Worm (Caenorhabditis elegans) whole organism, young adult: ENCODE measurements around the gene cpar-1.
A peak's percentile ranks its signal among the peaks of the same experiment; 100 is the strongest.

Source experiments
- F55B11.4 ChIP-seq: sonication (generic microtip); optimal IDR thresholded peaks from 2 replicates; lab custom pipeline; 2016; ENCODE audit warnings: missing compliant biosample characterization, missing genetic modification characterization, borderline replicate concordance; ENCODE audit not compliant: insufficient read depth
- K11D2.4 ChIP-seq: fragments of 200-800 bp; sonication (Bioruptor generic); IDR thresholded peaks from 2 replicates; pipeline ENCODE4 v1.3.6; 2022; ENCODE audit warnings: missing genetic modification reagents, missing genetic modification characterization, missing compliant biosample characterization
- Y56A3A.18 ChIP-seq: fragments of 200-800 bp; sonication (Bioruptor generic); IDR thresholded peaks from 2 replicates; pipeline ENCODE4 v1.3.6; 2022; ENCODE audit warnings: missing genetic modification reagents, missing genetic modification characterization, missing compliant biosample characterization
- Y95B8A.8 ChIP-seq: fragments of 200-800 bp; sonication (Bioruptor generic); IDR thresholded peaks from 2 replicates; pipeline ENCODE4 v1.3.6; 2022; ENCODE audit warnings: missing genetic modification reagents, missing genetic modification characterization, missing compliant biosample characterization
- aptf-2 ChIP-seq: fragments of 200-800 bp; sonication (Bioruptor generic); conservative IDR thresholded peaks from 2 replicates; pipeline ENCODE4 v1.3.6; 2022; ENCODE audit warnings: missing genetic modification reagents, missing genetic modification characterization, missing compliant biosample characterization
- attf-3 ChIP-seq: fragments of 200-800 bp; sonication (Bioruptor generic); conservative IDR thresholded peaks from 2 replicates; pipeline ENCODE4 v1.3.6; 2022; ENCODE audit warnings: missing genetic modification reagents, missing genetic modification characterization, missing compliant biosample characterization
- attf-6 ChIP-seq: fragments of 200-800 bp; sonication (Bioruptor generic); IDR thresholded peaks from 2 replicates; pipeline ENCODE4 v1.3.6; 2022; ENCODE audit warnings: missing genetic modification reagents, missing genetic modification characterization, missing compliant biosample characterization
- cebp-1 ChIP-seq, 2 experiments: fragments of 200-800 bp in 1 of 2; sonication (Bioruptor generic) in 1 of 2; sonication (generic microtip) in 1 of 2; IDR thresholded peaks in 1 of 2; optimal IDR thresholded peaks in 1 of 2; 2 replicates each; pipeline versions ENCODE4 v1.3.6 to Lab custom; 2017 to 2022; ENCODE audit warnings: missing compliant biosample characterization in 2 of 2, missing genetic modification characterization in 2 of 2, mild to moderate bottlenecking in 1 of 2, missing genetic modification reagents in 1 of 2, moderate library complexity in 1 of 2
- ceh-100 ChIP-seq: fragments of 200-800 bp; sonication (Bioruptor generic); IDR thresholded peaks from 2 replicates; pipeline ENCODE4 v1.3.6; 2022; ENCODE audit warnings: missing genetic modification reagents, missing genetic modification characterization, missing compliant biosample characterization
- ceh-40 ChIP-seq: fragments of 200-800 bp; sonication (Bioruptor generic); IDR thresholded peaks from 2 replicates; pipeline ENCODE4 v1.3.6; 2022; ENCODE audit warnings: missing genetic modification characterization, missing compliant biosample characterization
- ceh-91 ChIP-seq: fragments of 200-800 bp; sonication (Bioruptor generic); IDR thresholded peaks from 2 replicates; pipeline ENCODE4 v1.3.6; 2022; ENCODE audit warnings: missing genetic modification reagents, missing genetic modification characterization, missing compliant biosample characterization
- dox-1 ChIP-seq: fragments of 200-800 bp; sonication (Bioruptor generic); IDR thresholded peaks from 2 replicates; pipeline ENCODE4 v1.3.6; 2022; ENCODE audit warnings: missing genetic modification reagents, missing genetic modification characterization, missing compliant biosample characterization
- egrh-3 ChIP-seq: fragments of 200-800 bp; sonication (Bioruptor generic); IDR thresholded peaks from 2 replicates; pipeline ENCODE4 v1.3.6; 2022; ENCODE audit warnings: missing genetic modification reagents, missing genetic modification characterization, missing compliant biosample characterization
- ets-4 ChIP-seq: fragments of 200-800 bp; sonication (Bioruptor generic); optimal IDR thresholded peaks from 2 replicates; lab custom pipeline; 2018; ENCODE audit warnings: mild to moderate bottlenecking, missing genetic modification characterization, missing compliant biosample characterization
- hrde-1 ChIP-seq: sonication (generic microtip); optimal IDR thresholded peaks from 2 replicates; lab custom pipeline; 2016; ENCODE audit warnings: missing genetic modification characterization, mild to moderate bottlenecking, missing compliant biosample characterization, moderate library complexity, missing genotype, missing genetic modification reagents, borderline replicate concordance
- let-607 ChIP-seq, 2 experiments: fragments of 200-800 bp in 1 of 2; sonication (Bioruptor generic) in 1 of 2; sonication (generic microtip) in 1 of 2; optimal IDR thresholded peaks; 2 replicates each; lab custom pipeline; 2016 to 2018; ENCODE audit warnings: mild to moderate bottlenecking in 2 of 2, missing compliant biosample characterization in 2 of 2, missing genetic modification characterization in 2 of 2, moderate library complexity in 2 of 2, missing genotype in 1 of 2
- lin-26 ChIP-seq: fragments of 200-800 bp; sonication (Bioruptor generic); IDR thresholded peaks from 2 replicates; pipeline ENCODE4 v1.3.6; 2022; ENCODE audit warnings: missing genetic modification reagents, missing genetic modification characterization, missing compliant biosample characterization
- lin-54 ChIP-seq: fragments of 200-800 bp; sonication (Bioruptor generic); optimal IDR thresholded peaks from 2 replicates; lab custom pipeline; 2018; ENCODE audit warnings: mild to moderate bottlenecking, missing genetic modification characterization, missing compliant biosample characterization
- lsl-1 ChIP-seq: fragments of 200-800 bp; sonication (Bioruptor generic); optimal IDR thresholded peaks from 2 replicates; lab custom pipeline; 2018; ENCODE audit warnings: mild to moderate bottlenecking, missing genetic modification characterization, moderate library complexity, missing compliant biosample characterization
- madf-10 ChIP-seq: sonication (generic microtip); optimal IDR thresholded peaks from 2 replicates; lab custom pipeline; 2016; ENCODE audit warnings: mild to moderate bottlenecking, missing genetic modification characterization, missing compliant biosample characterization
- madf-6 ChIP-seq: fragments of 200-800 bp; sonication (Bioruptor generic); IDR thresholded peaks from 2 replicates; pipeline ENCODE4 v1.3.6; 2022; ENCODE audit warnings: missing genetic modification reagents, missing genetic modification characterization, missing compliant biosample characterization
- mcd-1 ChIP-seq: fragments of 200-800 bp; sonication (Bioruptor generic); IDR thresholded peaks from 2 replicates; pipeline ENCODE4 v1.3.6; 2022; ENCODE audit warnings: missing genetic modification reagents, missing genetic modification characterization, missing compliant biosample characterization
- nfya-1 ChIP-seq: sonication (generic microtip); optimal IDR thresholded peaks from 2 replicates; lab custom pipeline; 2017; ENCODE audit warnings: antibody characterized with exemption, missing compliant biosample characterization, missing genetic modification characterization, borderline replicate concordance; ENCODE audit not compliant: insufficient read depth
- nhr-80 ChIP-seq: sonication (generic microtip); optimal IDR thresholded peaks from 2 replicates; lab custom pipeline; 2016; ENCODE audit warnings: missing genetic modification characterization, missing compliant biosample characterization
- rpc-1 ChIP-seq, 2 experiments: fragments of 150-350 bp in 1 of 2; sonication (generic microtip) in 1 of 2; optimal IDR thresholded peaks; 2 replicates each; lab custom pipeline; 2014 to 2018; ENCODE audit warnings: missing biosample characterization in 1 of 2, missing genetic modification characterization in 1 of 2, missing genetic modification reagents in 1 of 2, missing genotype in 1 of 2
- sdz-38 ChIP-seq: sonication (generic microtip); optimal IDR thresholded peaks from 2 replicates; lab custom pipeline; 2016; ENCODE audit warnings: missing genotype, missing genetic modification characterization, missing compliant biosample characterization
- sea-2 ChIP-seq: fragments of 200-800 bp; sonication (Bioruptor generic); IDR thresholded peaks from 2 replicates; pipeline ENCODE4 v1.3.6; 2022; ENCODE audit warnings: missing genetic modification characterization, missing compliant biosample characterization
- snpc-1.1 ChIP-seq: sonication (generic microtip); optimal IDR thresholded peaks from 2 replicates; lab custom pipeline; 2017; ENCODE audit warnings: missing genetic modification characterization, mild to moderate bottlenecking, missing compliant biosample characterization, antibody characterized with exemption, moderate library complexity, missing genotype, missing genetic modification reagents; ENCODE audit not compliant: insufficient read depth
- snpc-3.4 ChIP-seq: sonication (generic microtip); optimal IDR thresholded peaks from 2 replicates; lab custom pipeline; 2017; ENCODE audit warnings: missing genetic modification characterization, mild to moderate bottlenecking, missing compliant biosample characterization, antibody characterized with exemption, moderate library complexity, missing genotype, missing genetic modification reagents
- somi-1 ChIP-seq: fragments of 200-800 bp; sonication (Bioruptor generic); optimal IDR thresholded peaks from 2 replicates; lab custom pipeline; 2018; ENCODE audit warnings: mild to moderate bottlenecking, missing genetic modification characterization, missing compliant biosample characterization
- sptf-2 ChIP-seq: fragments of 200-800 bp; sonication (Bioruptor generic); optimal IDR thresholded peaks from 2 replicates; lab custom pipeline; 2018; ENCODE audit warnings: mild to moderate bottlenecking, missing genetic modification characterization, missing compliant biosample characterization
- tbp1 ChIP-seq: fragments of 200-800 bp; sonication (Bioruptor generic); optimal IDR thresholded peaks from 2 replicates; lab custom pipeline; 2018; ENCODE audit warnings: mild to moderate bottlenecking, missing genetic modification characterization, missing compliant biosample characterization
- tbx-9 ChIP-seq: sonication (generic microtip); optimal IDR thresholded peaks from 2 replicates; lab custom pipeline; 2016; ENCODE audit warnings: borderline replicate concordance, missing genetic modification characterization, inconsistent platforms, missing compliant biosample characterization
- xnd-1 ChIP-seq: sonication (generic microtip); optimal IDR thresholded peaks from 2 replicates; lab custom pipeline; 2016; ENCODE audit warnings: missing genotype, missing genetic modification reagents, missing genetic modification characterization, missing compliant biosample characterization
- zfh-2 ChIP-seq: fragments of 200-800 bp; sonication (Bioruptor generic); conservative IDR thresholded peaks from 2 replicates; pipeline ENCODE4 v1.3.6; 2022; ENCODE audit warnings: missing genetic modification reagents, missing genetic modification characterization, missing compliant biosample characterization
- ztf-28 ChIP-seq: fragments of 200-800 bp; sonication (Bioruptor generic); IDR thresholded peaks from 2 replicates; pipeline ENCODE4 v1.3.6; 2022; ENCODE audit warnings: missing genetic modification reagents, missing genetic modification characterization, missing compliant biosample characterization
- ztf-3 ChIP-seq: fragments of 200-800 bp; sonication (Bioruptor generic); optimal IDR thresholded peaks from 2 replicates; lab custom pipeline; 2018; ENCODE audit warnings: mild to moderate bottlenecking, missing genetic modification characterization, missing compliant biosample characterization

The cpar-1 gene

ce11 chrIII:9433576-9434107 lies at the start of gene cpar-1 (continued):
- no peak for TF ChIP-seq F55B11.4 (tag; lab: Kevin White, UChicago)
- TF ChIP-seq sea-2 (GFP tag; lab: Robert Waterston, UW): no peak
- no peak for TF ChIP-seq sptf-2
- TF ChIP-seq dox-1 (GFP tag; lab: Robert Waterston, UW): no peak
- TF ChIP-seq zfh-2: no peak
- TF ChIP-seq nfya-1 (tag; lab: Kevin White, UChicago): no peak
- TF ChIP-seq Y56A3A.18: no peak
- no peak for TF ChIP-seq aptf-2
- TF ChIP-seq ceh-91 (GFP tag; lab: Robert Waterston, UW): peak; percentile 61
- no peak for TF ChIP-seq lin-26 (GFP tag; lab: Robert Waterston, UW)
- no peak for TF ChIP-seq attf-6
- no peak for TF ChIP-seq egrh-3 (GFP tag; lab: Robert Waterston, UW)
- no peak for TF ChIP-seq cebp-1 (GFP tag; IDR thresholded peaks at IDR 0.05; lab: Robert Waterston, UW)
- TF ChIP-seq cebp-1 (tag; optimal IDR thresholded peaks at IDR 0.05; lab: Kevin White, UChicago): no peak
- no peak for TF ChIP-seq nhr-80 (tag; lab: Kevin White, UChicago)
- peak; percentile 80 for TF ChIP-seq lsl-1 (GFP tag; lab: Kevin White, UChicago)
- TF ChIP-seq hrde-1 (tag; lab: Kevin White, UChicago): no peak
- peak; percentile 94 for TF ChIP-seq xnd-1
- TF ChIP-seq sdz-38: no peak
- no peak for TF ChIP-seq K11D2.4
- peak; percentile 39 for TF ChIP-seq snpc-1.1 (tag; lab: Kevin White, UChicago)
- TF ChIP-seq ztf-3: no peak
- no peak for TF ChIP-seq ztf-28 (GFP tag; lab: Robert Waterston, UW)
- TF ChIP-seq let-607 (tag; optimal IDR thresholded peaks at IDR 0.05; lab: Kevin White, UChicago): no peak
- TF ChIP-seq tbx-9 (tag; lab: Kevin White, UChicago): no peak
- no peak for TF ChIP-seq attf-3 (GFP tag; lab: Robert Waterston, UW)
- no peak for TF ChIP-seq somi-1 (GFP tag; lab: Kevin White, UChicago)
- no peak for TF ChIP-seq ets-4 (GFP tag; lab: Kevin White, UChicago)

- TF ChIP-seq madf-6 (no peak), Y95B8A.8 (GFP tag; lab: Robert Waterston, UW) (no peak), ceh-40 (GFP tag; lab: Robert Waterston, UW) (no peak), Y56A3A.18 (no peak), snpc-3.4 (tag; lab: Kevin White, UChicago) (no peak), mcd-1 (no peak), madf-10 (tag; lab: Kevin White, UChicago) (no peak), tbp1 (no peak), lin-54 (GFP tag; lab: Kevin White, UChicago) (no peak), ceh-100 (GFP tag; lab: Robert Waterston, UW) (no peak), rpc-1 (optimal IDR thresholded peaks at IDR 0.05; lab: Kevin White, UChicago) (no peak), rpc-1 (tag; optimal IDR thresholded peaks at IDR 0.05; lab: Kevin White, UChicago) (no peak)
- TF ChIP-seq, all 124 proteins: peak for 0
Measured at ce11 chrIII:9385543-9385942, 48.3 kb upstream of the cpar-1 start, which contains the start of gene C38C10.3. C38C10.3 (minus strand) TSS chrIII:9385643.
